Worm (Caenorhabditis elegans) whole organism, L4 larva: ENCODE results near the gene C25F9.13.

Experiments
- F49E8.2 ChIP-seq: sonication (generic microtip); optimal IDR thresholded peaks from 2 replicates; lab custom pipeline; 2016; ENCODE audit warnings: missing compliant biosample characterization, mild to moderate bottlenecking, missing genetic modification characterization, borderline replicate concordance
- ama-1 ChIP-seq: fragments of 150-350 bp; optimal IDR thresholded peaks from 2 replicates; lab custom pipeline; 2014; ENCODE audit warnings: inconsistent platforms, mixed read lengths
- ceh-82 ChIP-seq: sonication (generic microtip); optimal IDR thresholded peaks from 2 replicates; lab custom pipeline; 2017; ENCODE audit warnings: missing biosample characterization, missing genetic modification characterization
- dmd-8 ChIP-seq: fragments of 200-800 bp; sonication (Bioruptor generic); IDR thresholded peaks from 2 replicates; pipeline ENCODE4 v1.3.6; 2022; ENCODE audit warnings: missing genetic modification characterization, missing compliant biosample characterization
- fkh-10 ChIP-seq: fragments of 150-350 bp; optimal IDR thresholded peaks from 2 replicates; lab custom pipeline; 2014; ENCODE audit warnings: missing biosample characterization, missing genetic modification reagents, missing genetic modification characterization
- lin-13 ChIP-seq: fragments of 150-350 bp; optimal IDR thresholded peaks from 2 replicates; lab custom pipeline; 2014; ENCODE audit warnings: missing biosample characterization, missing genetic modification reagents, missing genetic modification characterization
- mdl-1 ChIP-seq, 2 experiments: fragments of 150-350 bp in 1 of 2; sonication (generic microtip) in 1 of 2; optimal IDR thresholded peaks; 2 replicates each; lab custom pipeline; 2014 to 2017; ENCODE audit warnings: missing biosample characterization in 2 of 2, missing genetic modification characterization in 2 of 2
- nhr-11 ChIP-seq: fragments of 150-350 bp; optimal IDR thresholded peaks from 2 replicates; lab custom pipeline; 2014; ENCODE audit warnings: missing biosample characterization, missing genetic modification characterization
- nhr-77 ChIP-seq: fragments of 150-350 bp; optimal IDR thresholded peaks from 2 replicates; lab custom pipeline; 2014; ENCODE audit warnings: missing biosample characterization, missing genetic modification characterization
- snpc-4 ChIP-seq: fragments of 150-350 bp; optimal IDR thresholded peaks from 2 replicates; lab custom pipeline; 2014; ENCODE audit warnings: missing biosample characterization, missing genetic modification characterization
- unc-62 ChIP-seq, 3 experiments: fragments of 150-350 bp in 1 of 3; sonication (generic microtip); optimal IDR thresholded peaks in 2 of 3; peaks in 1 of 3; 1 replicate in 1 of 3; 2 replicates in 2 of 3; lab custom pipeline; 2014 to 2017; ENCODE audit warnings: missing biosample characterization in 3 of 3, missing genetic modification characterization in 3 of 3, missing genetic modification reagents in 3 of 3, missing genotype in 1 of 3

- TF ChIP-seq mdl-1 (tag; optimal IDR thresholded peaks at IDR 0.05; lab: Kevin White, UChicago), result no peak
- TF ChIP-seq lin-13 (GFP tag; lab: Kevin White, UChicago), result no peak
- no peak for TF ChIP-seq ceh-82 (tag; lab: Kevin White, UChicago)
- no peak for TF ChIP-seq fkh-10 (GFP tag; lab: Kevin White, UChicago)
- TF ChIP-seq F49E8.2 (tag; lab: Kevin White, UChicago), result no peak
- no peak for TF ChIP-seq nhr-11 (tag; lab: Kevin White, UChicago)
- TF ChIP-seq dmd-8 (GFP tag; lab: Robert Waterston, UW), result no peak
- no peak for TF ChIP-seq unc-62 (GFP tag; optimal IDR thresholded peaks at IDR 0.05 in 1 of 2; lab: Kevin White, UChicago)
- no peak for TF ChIP-seq unc-62 (tag; optimal IDR thresholded peaks at IDR 0.05; lab: Kevin White, UChicago)
- no peak for TF ChIP-seq ama-1 (lab: Kevin White, UChicago)
- no peak for TF ChIP-seq snpc-4 (tag; lab: Kevin White, UChicago)
- no peak for TF ChIP-seq nhr-77
Observed at ce11 chrV:19362568-19362967, 36.2 kb downstream of the C25F9.13 start, which contains the start of gene C14B4.2.
